Worm (Caenorhabditis elegans) whole organism, L3 larva: Measurements from ENCODE around the gene tbc-11.

Experiments
- R02D3.7 ChIP-seq: fragments of 150-350 bp; optimal IDR thresholded peaks from 2 replicates; lab custom pipeline; 2014; ENCODE audit warnings: missing biosample characterization, missing genetic modification characterization
- ZK546.5 ChIP-seq: sonication (generic microtip); optimal IDR thresholded peaks from 2 replicates; lab custom pipeline; 2017; ENCODE audit warnings: missing biosample characterization, missing genetic modification characterization
- ama-1 ChIP-seq: fragments of 150-350 bp; optimal IDR thresholded peaks from 2 replicates; lab custom pipeline; 2018
- ceh-16 ChIP-seq: sonication (generic microtip); optimal IDR thresholded peaks from 2 replicates; lab custom pipeline; 2017; ENCODE audit warnings: missing biosample characterization, missing genetic modification characterization
- ceh-28 ChIP-seq: fragments of 150-350 bp; optimal IDR thresholded peaks from 2 replicates; lab custom pipeline; 2014; ENCODE audit warnings: missing biosample characterization, missing genetic modification reagents, missing genetic modification characterization
- egl-5 ChIP-seq: fragments of 150-350 bp; optimal IDR thresholded peaks from 2 replicates; lab custom pipeline; 2017; ENCODE audit warnings: missing biosample characterization, missing genetic modification reagents, missing genetic modification characterization, inconsistent platforms
- elt-2 ChIP-seq: sonication (generic microtip); optimal IDR thresholded peaks from 2 replicates; lab custom pipeline; 2016; ENCODE audit warnings: missing genetic modification reagents, mild to moderate bottlenecking, missing genetic modification characterization, missing compliant biosample characterization
- elt-3 ChIP-seq, 3 experiments: fragments of 150-350 bp in 1 of 3; sonication (generic microtip) in 2 of 3; optimal IDR thresholded peaks; 2 replicates in 2 of 3; 4 replicates in 1 of 3; lab custom pipeline; 2014 to 2017; ENCODE audit warnings: missing biosample characterization in 3 of 3, missing genetic modification characterization in 3 of 3
- fkh-10 ChIP-seq: sonication (generic microtip); optimal IDR thresholded peaks from 2 replicates; lab custom pipeline; 2017; ENCODE audit warnings: missing biosample characterization, missing genetic modification reagents, missing genetic modification characterization
- fkh-2 ChIP-seq: fragments of 150-350 bp; optimal IDR thresholded peaks from 2 replicates; lab custom pipeline; 2014; ENCODE audit warnings: missing biosample characterization, missing genetic modification reagents, missing genetic modification characterization
- fos-1 ChIP-seq: fragments of 150-350 bp; optimal IDR thresholded peaks from 2 replicates; lab custom pipeline; 2014; ENCODE audit warnings: missing biosample characterization, missing genetic modification characterization
- hmg-11 ChIP-seq: sonication (generic microtip); optimal IDR thresholded peaks from 2 replicates; lab custom pipeline; 2016; ENCODE audit warnings: missing genetic modification characterization, missing compliant biosample characterization
- jun-1 ChIP-seq: fragments of 150-350 bp; optimal IDR thresholded peaks from 2 replicates; lab custom pipeline; 2014; ENCODE audit warnings: missing biosample characterization, missing genetic modification reagents, missing genetic modification characterization
- lin-15B ChIP-seq: fragments of 150-350 bp; optimal IDR thresholded peaks from 2 replicates; lab custom pipeline; 2014; ENCODE audit warnings: missing biosample characterization, missing genetic modification characterization
- lin-39 ChIP-seq: fragments of 150-350 bp; optimal IDR thresholded peaks from 2 replicates; lab custom pipeline; 2018; ENCODE audit warnings: missing biosample characterization, missing genetic modification reagents, missing genetic modification characterization
- lsy-12 ChIP-seq: sonication (generic microtip); optimal IDR thresholded peaks from 2 replicates; lab custom pipeline; 2016; ENCODE audit warnings: mild to moderate bottlenecking, missing genetic modification characterization, missing compliant biosample characterization
- mdl-1 ChIP-seq: fragments of 150-350 bp; optimal IDR thresholded peaks from 2 replicates; lab custom pipeline; 2014; ENCODE audit warnings: missing biosample characterization, missing genetic modification characterization
- nfya-1 ChIP-seq: sonication (generic microtip); optimal IDR thresholded peaks from 2 replicates; lab custom pipeline; 2017; ENCODE audit warnings: missing genetic modification characterization, mild to moderate bottlenecking, missing compliant biosample characterization, antibody characterized with exemption, moderate library complexity; ENCODE audit not compliant: insufficient read depth
- nhr-23 ChIP-seq: fragments of 150-350 bp; optimal IDR thresholded peaks from 2 replicates; lab custom pipeline; 2014; ENCODE audit warnings: missing biosample characterization, missing genetic modification reagents, missing genetic modification characterization
- nhr-25 ChIP-seq: sonication (generic microtip); optimal IDR thresholded peaks from 2 replicates; lab custom pipeline; 2017; ENCODE audit warnings: missing biosample characterization, missing genetic modification characterization
- nhr-28 ChIP-seq: fragments of 150-350 bp; optimal IDR thresholded peaks from 2 replicates; lab custom pipeline; 2014; ENCODE audit warnings: missing biosample characterization, missing genetic modification characterization
- nhr-43 ChIP-seq: sonication (generic microtip); optimal IDR thresholded peaks from 2 replicates; lab custom pipeline; 2016; ENCODE audit warnings: mild to moderate bottlenecking, missing genetic modification characterization, missing compliant biosample characterization; ENCODE audit not compliant: poor library complexity, severe bottlenecking
- nhr-67 ChIP-seq: fragments of 150-350 bp; optimal IDR thresholded peaks from 2 replicates; lab custom pipeline; 2014; ENCODE audit warnings: missing biosample characterization, missing genetic modification characterization
- nhr-76 ChIP-seq: fragments of 150-350 bp; sonication (generic microtip); optimal IDR thresholded peaks from 5 replicates; lab custom pipeline; 2014; ENCODE audit warnings: missing biosample characterization, missing genetic modification characterization
- nhr-77 ChIP-seq: fragments of 150-350 bp; optimal IDR thresholded peaks from 2 replicates; lab custom pipeline; 2014; ENCODE audit warnings: missing biosample characterization, missing genetic modification characterization
- pha-4 ChIP-seq: fragments of 150-350 bp; optimal IDR thresholded peaks from 2 replicates; lab custom pipeline; 2014; ENCODE audit warnings: missing biosample characterization, missing genetic modification reagents, missing genetic modification characterization
- pqm-1 ChIP-seq: fragments of 150-350 bp; optimal IDR thresholded peaks from 2 replicates; lab custom pipeline; 2017; ENCODE audit warnings: missing biosample characterization, missing genetic modification characterization, inconsistent platforms
- sea-2 ChIP-seq: fragments of 150-350 bp; sonication (generic microtip); optimal IDR thresholded peaks from 4 replicates; lab custom pipeline; 2014; ENCODE audit warnings: missing biosample characterization, missing genetic modification reagents, missing genetic modification characterization
- skn-1 ChIP-seq: fragments of 150-350 bp; optimal IDR thresholded peaks from 2 replicates; lab custom pipeline; 2014; ENCODE audit warnings: missing biosample characterization, missing genetic modification characterization
- snpc-4 ChIP-seq: fragments of 150-350 bp; optimal IDR thresholded peaks from 2 replicates; lab custom pipeline; 2014; ENCODE audit warnings: missing biosample characterization, missing genetic modification characterization
- tbx-2 ChIP-seq: sonication (generic microtip); optimal IDR thresholded peaks from 2 replicates; lab custom pipeline; 2016; ENCODE audit warnings: mild to moderate bottlenecking, missing genetic modification characterization, missing compliant biosample characterization
- unc-62 ChIP-seq: fragments of 150-350 bp; sonication (generic microtip); optimal IDR thresholded peaks from 4 replicates; lab custom pipeline; 2014; ENCODE audit warnings: missing biosample characterization, missing genetic modification reagents, missing genetic modification characterization
- zag-1 ChIP-seq: fragments of 150-350 bp; optimal IDR thresholded peaks from 2 replicates; lab custom pipeline; 2014; ENCODE audit warnings: missing biosample characterization, missing genetic modification characterization
- ztf-4 ChIP-seq: fragments of 150-350 bp; optimal IDR thresholded peaks from 2 replicates; lab custom pipeline; 2014; ENCODE audit warnings: missing biosample characterization, missing genetic modification characterization

tbc-11 gene

DNA sequence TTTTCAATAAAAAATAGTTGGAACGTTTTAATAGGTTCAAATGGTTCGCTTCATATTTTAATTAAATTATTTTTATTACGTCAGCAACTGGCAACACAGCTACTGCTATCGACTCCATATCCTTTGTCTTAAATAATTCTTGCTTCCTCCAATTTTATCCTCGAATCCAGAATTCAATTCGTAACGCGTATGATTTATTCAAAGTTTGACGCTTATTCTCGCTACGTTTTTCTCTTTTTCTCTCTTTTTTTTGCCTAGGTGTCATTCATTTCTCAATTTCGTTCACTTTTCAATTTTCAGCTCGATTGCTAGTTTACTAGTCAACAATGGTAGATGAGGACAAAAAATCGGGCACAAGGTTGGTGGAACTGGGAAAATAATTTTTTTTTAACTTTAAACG lies 25.7 kb downstream of the tbc-11 start, which contains the start of gene arr-1:
Gene arr-1 (plus strand): TSS at position 301 of the 400 bp plus-strand sequence.
- TF ChIP-seq nfya-1 = no peak
- no peak for TF ChIP-seq elt-2 (tag; lab: Kevin White, UChicago)
- no peak for TF ChIP-seq pqm-1 (tag; lab: Kevin White, UChicago)
- TF ChIP-seq snpc-4 (tag; lab: Kevin White, UChicago) = no peak
- TF ChIP-seq lsy-12 = no peak
- no peak for TF ChIP-seq fkh-10 (GFP tag; lab: Kevin White, UChicago)
- TF ChIP-seq nhr-28 (tag; lab: Kevin White, UChicago) = no peak
- no peak for TF ChIP-seq ztf-4
- TF ChIP-seq ZK546.5 (tag; lab: Kevin White, UChicago) = no peak
- no peak for TF ChIP-seq sea-2
- TF ChIP-seq lin-39 = no peak
- no peak for TF ChIP-seq fos-1 (tag; lab: Kevin White, UChicago)
- TF ChIP-seq pha-4 (tag; lab: Kevin White, UChicago) = no peak
- TF ChIP-seq nhr-43 (tag; lab: Kevin White, UChicago) = no peak

DNA sequence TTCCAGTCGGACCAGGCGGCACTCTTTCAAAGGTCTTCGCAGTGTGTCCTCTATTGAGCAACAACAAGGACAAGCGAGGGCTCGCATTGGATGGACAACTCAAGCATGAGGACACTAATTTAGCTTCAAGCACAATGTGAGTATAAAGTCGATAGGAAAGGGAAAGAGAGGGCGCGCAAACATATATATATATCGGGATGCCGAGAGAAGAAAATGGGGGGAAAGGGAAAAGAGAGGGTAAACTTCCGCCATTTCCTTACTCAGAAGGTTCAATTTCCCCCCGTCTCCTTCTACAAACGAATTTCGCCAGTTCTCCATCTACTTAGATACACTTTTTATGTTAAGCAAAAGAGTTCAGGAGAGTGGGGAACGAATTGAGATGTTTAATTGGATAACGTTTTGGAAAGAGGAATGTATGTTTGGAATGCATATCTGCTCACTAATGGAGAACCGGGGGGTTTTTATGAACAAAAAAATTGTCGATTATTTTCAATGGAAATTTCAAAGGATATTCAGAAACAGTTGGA lies 27.9 kb downstream of the tbc-11 start:
- TF ChIP-seq nfya-1 = peak; percentile 53
- peak; percentile 58 for TF ChIP-seq hmg-11 (tag; lab: Kevin White, UChicago)
- TF ChIP-seq unc-62 (GFP tag; lab: Kevin White, UChicago) = no peak

DNA sequence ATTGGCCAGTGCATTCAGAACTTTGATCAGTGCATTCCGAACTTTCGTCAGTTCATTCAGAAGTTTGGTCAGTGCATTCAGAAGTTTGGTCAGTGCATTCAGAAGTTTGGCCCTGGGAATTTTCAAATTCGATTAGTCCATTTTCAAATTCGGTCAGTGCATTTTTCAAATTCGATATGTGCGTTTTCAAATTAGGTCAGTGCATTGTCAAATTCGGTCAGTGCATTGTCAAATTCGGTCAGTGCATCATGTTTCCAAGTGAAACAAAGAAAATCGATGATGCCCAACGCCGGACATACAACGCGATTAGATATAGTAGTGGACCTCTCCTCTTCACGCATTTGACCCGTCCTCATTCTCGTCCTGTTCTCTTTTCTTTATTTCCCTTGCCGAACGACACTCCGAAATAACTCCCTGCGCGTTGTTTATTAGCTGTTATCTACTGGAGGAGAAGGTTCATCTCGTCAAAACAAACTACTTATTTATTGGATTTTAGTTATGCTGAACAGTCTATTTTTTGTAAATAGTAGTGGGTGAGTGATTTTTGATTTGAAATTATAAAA lies 29.8 kb downstream of the tbc-11 start, which contains the start of gene apm-3:
Gene apm-3 (plus strand): TSS at position 477 of the 563 bp plus-strand sequence.
- peak; percentile 15 for TF ChIP-seq elt-2 (tag; lab: Kevin White, UChicago)
- peak; percentile 79 for TF ChIP-seq hmg-11 (tag; lab: Kevin White, UChicago)
- no peak for TF ChIP-seq sea-2
- no peak for TF ChIP-seq mdl-1 (tag; lab: Kevin White, UChicago)
- no peak for TF ChIP-seq tbx-2
- no peak for TF ChIP-seq zag-1 (tag; lab: Kevin White, UChicago)
- peak; percentile 4 for TF ChIP-seq lin-15B
- TF ChIP-seq pha-4 (tag; lab: Kevin White, UChicago) = peak; percentile 25
- no peak for TF ChIP-seq ZK546.5 (tag; lab: Kevin White, UChicago)
- peak; percentile 61 for TF ChIP-seq nfya-1
- no peak for TF ChIP-seq skn-1 (tag; lab: Kevin White, UChicago)
- TF ChIP-seq ceh-28 = no peak
- no peak for TF ChIP-seq jun-1 (tag; lab: Kevin White, UChicago)
- no peak for TF ChIP-seq R02D3.7 (tag; lab: Kevin White, UChicago)
- peak; percentile 23 for TF ChIP-seq nhr-25
- no peak for TF ChIP-seq nhr-67 (tag; lab: Kevin White, UChicago)
- TF ChIP-seq nhr-23 (tag; lab: Kevin White, UChicago) = peak; percentile 59
- no peak for TF ChIP-seq fkh-2 (tag; lab: Kevin White, UChicago)
- no peak for TF ChIP-seq fos-1 (tag; lab: Kevin White, UChicago)

ce11 chrX:957581-957980 lies 32.8 kb downstream of the tbc-11 start, which contains the start of gene chil-10:
TSS of gene chil-10 (plus strand) at chrX:957881.
- TF ChIP-seq nhr-25 = no peak
- TF ChIP-seq pqm-1 (tag; lab: Kevin White, UChicago) = no peak
- TF ChIP-seq ceh-16 (tag; lab: Kevin White, UChicago) = no peak
- TF ChIP-seq fkh-10 (GFP tag; lab: Kevin White, UChicago) = no peak
- no peak for TF ChIP-seq mdl-1 (tag; lab: Kevin White, UChicago)
- TF ChIP-seq ceh-28 = no peak
- no peak for TF ChIP-seq unc-62 (GFP tag; lab: Kevin White, UChicago)
- no peak for TF ChIP-seq egl-5 (tag; lab: Kevin White, UChicago)
- TF ChIP-seq ZK546.5 (tag; lab: Kevin White, UChicago) = no peak
- TF ChIP-seq elt-3 (tag; optimal IDR thresholded peaks at IDR 0.05; lab: Kevin White, UChicago) = no peak

DNA sequence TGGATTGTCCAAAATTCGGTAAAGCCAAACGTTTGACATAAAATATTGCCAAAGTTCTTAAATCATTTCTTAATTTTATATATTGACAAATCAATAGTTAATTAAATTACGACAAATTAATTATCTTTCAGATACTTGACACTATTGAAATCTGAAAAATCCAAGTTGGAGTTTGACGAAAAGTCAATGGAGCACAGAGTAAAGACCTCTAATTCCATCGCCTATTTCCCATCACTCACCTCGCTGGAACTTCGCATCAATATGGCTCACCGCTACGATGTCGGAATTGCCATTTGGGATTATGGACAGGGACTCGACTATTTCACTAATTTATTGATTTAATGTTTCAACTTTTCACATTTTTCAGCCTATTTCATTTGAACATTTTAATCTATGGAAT lies 35.4 kb downstream of the tbc-11 start:
- TF ChIP-seq fkh-2 (tag; lab: Kevin White, UChicago) = no peak
- no peak for TF ChIP-seq nfya-1
- no peak for TF ChIP-seq unc-62 (GFP tag; lab: Kevin White, UChicago)
- TF ChIP-seq nhr-77 (tag; lab: Kevin White, UChicago) = no peak
- no peak for TF ChIP-seq ama-1 (lab: Kevin White, UChicago)
- TF ChIP-seq hmg-11 (tag; lab: Kevin White, UChicago) = no peak
- TF ChIP-seq lin-15B = no peak
- no peak for TF ChIP-seq skn-1 (tag; lab: Kevin White, UChicago)
- TF ChIP-seq tbx-2 = no peak
- TF ChIP-seq nhr-76 = no peak
- TF ChIP-seq nhr-28 (tag; lab: Kevin White, UChicago) = no peak
- TF ChIP-seq, all 47 proteins: peak for 0
